Worm (Caenorhabditis elegans) whole organism, early embryonic: ENCODE results near the gene tcl-2.

Source experiments
- B0310.2 ChIP-seq: sonication (generic microtip); optimal IDR thresholded peaks from 2 replicates; lab custom pipeline; 2016; ENCODE audit warnings: mild to moderate bottlenecking, missing genetic modification characterization, missing compliant biosample characterization
- F13C5.2 ChIP-seq: sonication (generic microtip); optimal IDR thresholded peaks from 2 replicates; lab custom pipeline; 2017; ENCODE audit warnings: mild to moderate bottlenecking, missing genetic modification characterization, inconsistent platforms, missing compliant biosample characterization
- aly-1 ChIP-seq: sonication (generic microtip); optimal IDR thresholded peaks from 2 replicates; lab custom pipeline; 2016; ENCODE audit warnings: missing genetic modification characterization, missing compliant biosample characterization
- ama-1 ChIP-seq: fragments of 150-350 bp; optimal IDR thresholded peaks from 2 replicates; lab custom pipeline; 2014
- ceh-13 ChIP-seq: fragments of 200-800 bp; sonication (Bioruptor generic); optimal IDR thresholded peaks from 2 replicates; lab custom pipeline; 2018; ENCODE audit warnings: mild to moderate bottlenecking, missing genetic modification characterization, missing compliant biosample characterization
- ceh-36 ChIP-seq: sonication (generic microtip); optimal IDR thresholded peaks from 2 replicates; lab custom pipeline; 2016; ENCODE audit warnings: missing genetic modification characterization, inconsistent platforms, missing compliant biosample characterization
- ets-7 ChIP-seq: sonication (generic microtip); optimal IDR thresholded peaks from 2 replicates; lab custom pipeline; 2016; ENCODE audit warnings: missing genotype, missing genetic modification characterization, missing compliant biosample characterization
- flt-1 ChIP-seq: fragments of 200-800 bp; sonication (Bioruptor generic); IDR thresholded peaks from 2 replicates; pipeline ENCODE4 v1.3.6; 2022; ENCODE audit warnings: missing genetic modification characterization, missing compliant biosample characterization
- hmbx-1 ChIP-seq: sonication (generic microtip); optimal IDR thresholded peaks from 2 replicates; lab custom pipeline; 2016; ENCODE audit warnings: mild to moderate bottlenecking, missing genetic modification characterization, missing compliant biosample characterization
- hmg-4 ChIP-seq: fragments of 200-800 bp; sonication (Bioruptor generic); optimal IDR thresholded peaks from 2 replicates; lab custom pipeline; 2018; ENCODE audit warnings: mild to moderate bottlenecking, missing genetic modification characterization, missing compliant biosample characterization
- hnd-1 ChIP-seq: sonication (generic microtip); optimal IDR thresholded peaks from 2 replicates; lab custom pipeline; 2016; ENCODE audit warnings: missing genetic modification characterization, missing compliant biosample characterization
- pes-1 ChIP-seq: fragments of 200-800 bp; sonication (Bioruptor generic); IDR thresholded peaks from 2 replicates; pipeline ENCODE4 v1.3.6; 2022; ENCODE audit warnings: missing genetic modification reagents, missing genetic modification characterization, missing compliant biosample characterization
- scrt-1 ChIP-seq: fragments of 200-800 bp; sonication (Bioruptor generic); IDR thresholded peaks from 2 replicates; pipeline ENCODE4 v1.3.6; 2022; ENCODE audit warnings: missing genetic modification characterization, missing compliant biosample characterization
- sea-1 ChIP-seq: fragments of 200-800 bp; sonication (Bioruptor generic); conservative IDR thresholded peaks from 2 replicates; pipeline ENCODE4 v1.3.6; 2022; ENCODE audit warnings: missing genetic modification characterization, missing compliant biosample characterization
- tbx-11 ChIP-seq: fragments of 200-800 bp; sonication (Bioruptor generic); IDR thresholded peaks from 2 replicates; pipeline ENCODE4 v1.3.6; 2022; ENCODE audit warnings: missing genetic modification characterization, missing compliant biosample characterization
- tbx-37 ChIP-seq: fragments of 200-800 bp; sonication (Bioruptor generic); conservative IDR thresholded peaks from 2 replicates; pipeline ENCODE4 v1.3.6; 2022; ENCODE audit warnings: missing genetic modification reagents, missing genetic modification characterization, missing compliant biosample characterization
- tra-4 ChIP-seq: sonication (generic microtip); optimal IDR thresholded peaks from 2 replicates; lab custom pipeline; 2017; ENCODE audit warnings: missing genetic modification characterization, missing compliant biosample characterization

tcl-2 gene

ce11 chrIV:147819-148218, 31.1 kb upstream of the tcl-2 start, which contains the start of gene col-99:
Gene col-99, minus strand, starts transcription at chrIV:147919.
- TF ChIP-seq B0310.2 (tag; lab: Kevin White, UChicago) (no peak), flt-1 (GFP tag; lab: Robert Waterston, UW) (no peak), ets-7 (no peak), aly-1 (no peak), ceh-13 (GFP tag; lab: Kevin White, UChicago) (no peak), tra-4 (tag; lab: Kevin White, UChicago) (no peak), pes-1 (no peak), F13C5.2 (tag; lab: Kevin White, UChicago) (no peak), ama-1 (no peak), tbx-37 (GFP tag; lab: Robert Waterston, UW) (no peak), hmg-4 (GFP tag; lab: Kevin White, UChicago) (no peak), ceh-36 (tag; lab: Kevin White, UChicago) (no peak), hnd-1 (tag; lab: Kevin White, UChicago) (no peak), hmbx-1 (tag; lab: Kevin White, UChicago) (no peak), tbx-11 (GFP tag; lab: Robert Waterston, UW) (no peak), sea-1 (GFP tag; lab: Robert Waterston, UW) (no peak), scrt-1 (no peak)

- TF ChIP-seq ets-7 (no peak), tra-4 (tag; lab: Kevin White, UChicago) (no peak), flt-1 (GFP tag; lab: Robert Waterston, UW) (no peak)
Observed at ce11 chrIV:148756-149155, 30.1 kb upstream of the tcl-2 start.

ce11 chrIV:149794-150193, 29.1 kb upstream of the tcl-2 start:
- TF ChIP-seq ceh-13 (GFP tag; lab: Kevin White, UChicago) (no peak), hmg-4 (GFP tag; lab: Kevin White, UChicago) (no peak), aly-1 (no peak), ama-1 (no peak), tbx-11 (GFP tag; lab: Robert Waterston, UW) (no peak), hnd-1 (tag; lab: Kevin White, UChicago) (no peak), F13C5.2 (tag; lab: Kevin White, UChicago) (no peak), hmbx-1 (tag; lab: Kevin White, UChicago) (no peak), scrt-1 (no peak), tbx-37 (GFP tag; lab: Robert Waterston, UW) (no peak), flt-1 (GFP tag; lab: Robert Waterston, UW) (no peak), tra-4 (tag; lab: Kevin White, UChicago) (no peak), sea-1 (GFP tag; lab: Robert Waterston, UW) (no peak), ceh-36 (tag; lab: Kevin White, UChicago) (no peak), B0310.2 (tag; lab: Kevin White, UChicago) (no peak), pes-1 (no peak)

- TF ChIP-seq tra-4 (tag; lab: Kevin White, UChicago) (no peak), aly-1 (no peak), flt-1 (GFP tag; lab: Robert Waterston, UW) (no peak), ceh-13 (GFP tag; lab: Kevin White, UChicago) (no peak), hmg-4 (GFP tag; lab: Kevin White, UChicago) (no peak), ceh-36 (tag; lab: Kevin White, UChicago) (no peak), tbx-37 (GFP tag; lab: Robert Waterston, UW) (no peak), pes-1 (no peak), tbx-11 (GFP tag; lab: Robert Waterston, UW) (no peak), ets-7 (no peak), F13C5.2 (tag; lab: Kevin White, UChicago) (no peak), sea-1 (GFP tag; lab: Robert Waterston, UW) (no peak), B0310.2 (tag; lab: Kevin White, UChicago) (no peak), ama-1 (no peak), scrt-1 (no peak), hnd-1 (tag; lab: Kevin White, UChicago) (no peak), hmbx-1 (tag; lab: Kevin White, UChicago) (no peak)
Observed at ce11 chrIV:157809-158208, 21.1 kb upstream of the tcl-2 start, which contains the start of gene gegf-1. Gene gegf-1, minus strand, starts transcription at chrIV:157909.

ce11 chrIV:158662-159061, 20.2 kb upstream of the tcl-2 start, which contains the start of gene Y38C1AA.7:
Gene Y38C1AA.7, plus strand, starts transcription at chrIV:158962.
- no peak for TF ChIP-seq pes-1
- no peak for TF ChIP-seq tra-4 (tag; lab: Kevin White, UChicago)
- TF ChIP-seq ceh-36 (tag; lab: Kevin White, UChicago) = no peak
- no peak for TF ChIP-seq B0310.2 (tag; lab: Kevin White, UChicago)
- TF ChIP-seq F13C5.2 (tag; lab: Kevin White, UChicago) = no peak

- TF ChIP-seq F13C5.2 (tag; lab: Kevin White, UChicago) (no peak), hnd-1 (tag; lab: Kevin White, UChicago) (no peak), tbx-11 (GFP tag; lab: Robert Waterston, UW) (no peak), B0310.2 (tag; lab: Kevin White, UChicago) (no peak), aly-1 (no peak), ceh-13 (GFP tag; lab: Kevin White, UChicago) (no peak), hmg-4 (GFP tag; lab: Kevin White, UChicago) (no peak), scrt-1 (no peak), ceh-36 (tag; lab: Kevin White, UChicago) (no peak), pes-1 (no peak), tra-4 (tag; lab: Kevin White, UChicago) (no peak), hmbx-1 (tag; lab: Kevin White, UChicago) (no peak)
Observed at ce11 chrIV:159864-160263, 19.0 kb upstream of the tcl-2 start, which contains the start of gene Y38C1AA.19. Gene Y38C1AA.19, plus strand, starts transcription at chrIV:160164.

- no peak for TF ChIP-seq pes-1
- TF ChIP-seq scrt-1 = no peak
- no peak for TF ChIP-seq F13C5.2 (tag; lab: Kevin White, UChicago)
- no peak for TF ChIP-seq ceh-13 (GFP tag; lab: Kevin White, UChicago)
- TF ChIP-seq sea-1 (GFP tag; lab: Robert Waterston, UW) = no peak
- no peak for TF ChIP-seq hnd-1 (tag; lab: Kevin White, UChicago)
Observed at ce11 chrIV:162530-162929, 16.4 kb upstream of the tcl-2 start, which contains the start of gene Y38C1AA.6. Gene Y38C1AA.6, plus strand, starts transcription at chrIV:162830.
